Fruit fly (Drosophila melanogaster): Measurements from ENCODE around the gene Hex-A.
A peak's percentile ranks its signal among the peaks of the same experiment; 100 is the strongest.

The Hex-A gene

dm6 chrX:9553545-9554320 is 31.7 kb upstream of the Hex-A start (continued):
- TF ChIP-seq CG10321 (GFP tag; IDR thresholded peaks at IDR 0.05) = peak; percentile 46; the same call in 1 of the 2 replicates
- peak; percentile 43 for TF ChIP-seq CG8281 (tag; optimal IDR thresholded peaks at IDR 0.05)
- TF ChIP-seq CG43689 (GFP tag; IDR thresholded peaks at IDR 0.05) = peak; percentile 63; the same call in 1 of the 2 replicates
- peak; percentile 58 to 71 for TF ChIP-seq Pdp1 (GFP tag; optimal IDR thresholded peaks at IDR 0.05)
- TF ChIP-seq vvl (GFP tag; IDR thresholded peaks at IDR 0.05) = peak; percentile 94
- peak; percentile 85 for TF ChIP-seq CG13775 (GFP tag; optimal IDR thresholded peaks at IDR 0.05)
- peak; percentile 92 for TF ChIP-seq phol (tag; optimal IDR thresholded peaks at IDR 0.05)
- TF ChIP-seq CG33557 (GFP tag; optimal IDR thresholded peaks at IDR 0.05) = peak; percentile 75
- peak; percentile 84 for TF ChIP-seq lmd (GFP tag; IDR thresholded peaks at IDR 0.05)
- TF ChIP-seq Dip2 (GFP tag; IDR thresholded peaks at IDR 0.05) = no peak
- peak; percentile 80 for TF ChIP-seq esg (GFP tag; conservative IDR thresholded peaks at IDR 0.05)
- TF ChIP-seq corto (GFP tag; optimal IDR thresholded peaks at IDR 0.05) = peak; percentile 72
- peak; percentile 77 for TF ChIP-seq dm (GFP tag; optimal IDR thresholded peaks at IDR 0.05)
- peak; percentile 68 for TF ChIP-seq Taf1 (GFP tag; IDR thresholded peaks at IDR 0.05)
- peak; percentile 57 for TF ChIP-seq CG9609 (GFP tag; optimal IDR thresholded peaks at IDR 0.05)
- TF ChIP-seq CG10274 (GFP tag; optimal IDR thresholded peaks at IDR 0.05) = peak; percentile 52
- no peak for TF ChIP-seq pita (GFP tag; optimal IDR thresholded peaks at IDR 0.05)
- peak; percentile 88 for TF ChIP-seq HmgZ (tag; optimal IDR thresholded peaks at IDR 0.05)
- peak; percentile 90 for TF ChIP-seq Atf6 (GFP tag; IDR thresholded peaks at IDR 0.05)
- peak; percentile 83 for TF ChIP-seq oc (tag; optimal IDR thresholded peaks at IDR 0.05)
- peak; percentile 77 for TF ChIP-seq ems (GFP tag; optimal IDR thresholded peaks at IDR 0.05)
- TF ChIP-seq MBD-R2 (GFP tag; IDR thresholded peaks at IDR 0.05) = peak; percentile 79; the same call in 1 of the 2 replicates
- peak; percentile 86 for TF ChIP-seq ind (GFP tag; optimal IDR thresholded peaks at IDR 0.05)
- peak; percentile 73 for TF ChIP-seq CG10654 (GFP tag; optimal IDR thresholded peaks at IDR 0.05)
- peak; percentile 51 to 93 for TF ChIP-seq bsh (GFP tag; optimal IDR thresholded peaks at IDR 0.05)
- TF ChIP-seq btn (GFP tag; optimal IDR thresholded peaks at IDR 0.05) = no peak
- TF ChIP-seq CG9876 (GFP tag; optimal IDR thresholded peaks at IDR 0.05) = peak; percentile 43
- TF ChIP-seq CG13296 (GFP tag; optimal IDR thresholded peaks at IDR 0.05) = peak; percentile 87
- 0 out of 2 replicates have a peak, but pooled peaks have one; percentile 27 for TF ChIP-seq CG4360 (GFP tag; IDR thresholded peaks at IDR 0.05)
- TF ChIP-seq BEAF-32 (GFP tag; optimal IDR thresholded peaks at IDR 0.05) = peak; percentile 20
- peak; percentile 63 for TF ChIP-seq CG12744 (GFP tag; optimal IDR thresholded peaks at IDR 0.05)
- peak; percentile 84 for TF ChIP-seq schlank (tag; optimal IDR thresholded peaks at IDR 0.05)
- peak; percentile 53; the same call in 1 of the 2 replicates for TF ChIP-seq dimm (GFP tag; IDR thresholded peaks at IDR 0.05)
- peak; percentile 77; the same call in 2 of the 3 replicates for TF ChIP-seq CG17361 (GFP tag; IDR thresholded peaks at IDR 0.05)
- TF ChIP-seq amos (GFP tag; IDR thresholded peaks at IDR 0.05; ENCODE audit: partially characterized antibody) = peak; percentile 36; the same call in 1 of the 2 replicates
- peak; percentile 37; the same call in 1 of the 3 replicates for TF ChIP-seq sr (GFP tag; IDR thresholded peaks at IDR 0.05)
- no peak for TF ChIP-seq inv (GFP tag; IDR thresholded peaks at IDR 0.05; ENCODE audit: partially characterized antibody)
- TF ChIP-seq CG13123 (GFP tag; optimal IDR thresholded peaks at IDR 0.05) = peak; percentile 67
- peak; percentile 77 for TF ChIP-seq CG32772 (GFP tag; IDR thresholded peaks at IDR 0.05)
- TF ChIP-seq CG3065 (GFP tag; optimal IDR thresholded peaks at IDR 0.05) = peak; percentile 61
- TF ChIP-seq ATbp (GFP tag; optimal IDR thresholded peaks at IDR 0.05) = peak; percentile 87
- peak; percentile 53 for TF ChIP-seq Scr (GFP tag; IDR thresholded peaks at IDR 0.05; ENCODE audit: partially characterized antibody)
- no peak for TF ChIP-seq hkb (optimal IDR thresholded peaks at IDR 0.05)
- peak; percentile 86 for TF ChIP-seq hkb (GFP tag; IDR thresholded peaks at IDR 0.05)
- TF ChIP-seq HHEX (GFP tag; optimal IDR thresholded peaks at IDR 0.05) = peak; percentile 89
- peak; percentile 73 for TF ChIP-seq CG18011 (GFP tag; optimal IDR thresholded peaks at IDR 0.05)
- no peak for TF ChIP-seq Dfd (GFP tag; optimal IDR thresholded peaks at IDR 0.05)
- peak; percentile 88 for TF ChIP-seq CG4328 (GFP tag; optimal IDR thresholded peaks at IDR 0.05)
- TF ChIP-seq Usf (GFP tag; optimal IDR thresholded peaks at IDR 0.05) = peak; percentile 76

Data from whole organism, embryonic.